Worm (Caenorhabditis elegans): ENCODE data around the gene sri-6.

Gene sri-6

ce11 chrV:13179986-13180591 is 5.4 kb upstream of the sri-6 start, which contains the start of gene cni-1:
cni-1 (plus strand) TSS chrV:13180330.
- TF ChIP-seq elt-3 (tag; optimal IDR thresholded peaks at IDR 0.05), result no peak
- TF ChIP-seq ceh-83 (GFP tag; optimal IDR thresholded peaks at IDR 0.05), result no peak
- no peak for TF ChIP-seq drap-1 (GFP tag; optimal IDR thresholded peaks at IDR 0.05)
- TF ChIP-seq pha-4 (tag; optimal IDR thresholded peaks at IDR 0.05), result no peak
- no peak for TF ChIP-seq mls-2 (tag; optimal IDR thresholded peaks at IDR 0.05)
- TF ChIP-seq unc-39 (tag; optimal IDR thresholded peaks at IDR 0.05), result no peak
- no peak for TF ChIP-seq nhr-76 (tag; optimal IDR thresholded peaks at IDR 0.05)
- no peak for TF ChIP-seq ztf-11 (tag; optimal IDR thresholded peaks at IDR 0.05)
- no peak for TF ChIP-seq nhr-237 (tag; optimal IDR thresholded peaks at IDR 0.05)
- no peak for TF ChIP-seq ham-2 (GFP tag; optimal IDR thresholded peaks at IDR 0.05)
- no peak for TF ChIP-seq bed-3 (GFP tag; optimal IDR thresholded peaks at IDR 0.05)
- no peak for TF ChIP-seq nhr-12 (tag; optimal IDR thresholded peaks at IDR 0.05)
- no peak for TF ChIP-seq blmp-1 (tag; optimal IDR thresholded peaks at IDR 0.05)
- TF ChIP-seq M03D4.4 (tag; optimal IDR thresholded peaks at IDR 0.05), result no peak
- no peak for TF ChIP-seq snpc-4 (tag; optimal IDR thresholded peaks at IDR 0.05)
- TF ChIP-seq sem-2 (GFP tag; optimal IDR thresholded peaks at IDR 0.05), result no peak
- TF ChIP-seq sptf-1 (tag; optimal IDR thresholded peaks at IDR 0.05), result no peak
- no peak for TF ChIP-seq unc-62 (GFP tag; optimal IDR thresholded peaks at IDR 0.05)
- TF ChIP-seq mab-5 (tag; optimal IDR thresholded peaks at IDR 0.05), result no peak
- no peak for TF ChIP-seq zip-8 (tag; optimal IDR thresholded peaks at IDR 0.05)

ce11 chrV:13181450-13181849 is 4.0 kb upstream of the sri-6 start:
- TF ChIP-seq lsy-2 (tag; optimal IDR thresholded peaks at IDR 0.05) (no peak), nhr-2 (tag; optimal IDR thresholded peaks at IDR 0.05) (no peak), drap-1 (GFP tag; optimal IDR thresholded peaks at IDR 0.05) (no peak), pha-4 (tag; optimal IDR thresholded peaks at IDR 0.05) (no peak), ztf-11 (tag; optimal IDR thresholded peaks at IDR 0.05) (no peak), ces-1 (GFP tag; optimal IDR thresholded peaks at IDR 0.05) (no peak), nhr-28 (tag; optimal IDR thresholded peaks at IDR 0.05) (no peak), nhr-12 (tag; optimal IDR thresholded peaks at IDR 0.05) (no peak), ceh-39 (tag; optimal IDR thresholded peaks at IDR 0.05) (no peak), zip-8 (tag; optimal IDR thresholded peaks at IDR 0.05) (no peak), mep-1 (tag; optimal IDR thresholded peaks at IDR 0.05) (no peak), ham-2 (GFP tag; optimal IDR thresholded peaks at IDR 0.05) (no peak), ceh-43 (GFP tag; optimal IDR thresholded peaks at IDR 0.05) (no peak), unc-120 (tag; optimal IDR thresholded peaks at IDR 0.05; ENCODE audit: poor library complexity, severe bottlenecking) (no peak)

ce11 chrV:13184137-13184536 is 1.3 kb upstream of the sri-6 start, which contains the start of gene T09E8.4:
T09E8.4 (minus strand) TSS chrV:13184237.
- TF ChIP-seq drap-1 (GFP tag; optimal IDR thresholded peaks at IDR 0.05), result no peak
- TF ChIP-seq ham-2 (GFP tag; optimal IDR thresholded peaks at IDR 0.05), result no peak
- no peak for TF ChIP-seq hlh-1 (tag; optimal IDR thresholded peaks at IDR 0.05)
- TF ChIP-seq nhr-2 (tag; optimal IDR thresholded peaks at IDR 0.05), result no peak
- no peak for TF ChIP-seq mep-1 (tag; optimal IDR thresholded peaks at IDR 0.05)
- TF ChIP-seq bed-3 (GFP tag; optimal IDR thresholded peaks at IDR 0.05), result no peak
- no peak for TF ChIP-seq ceh-83 (GFP tag; optimal IDR thresholded peaks at IDR 0.05)
- TF ChIP-seq ztf-11 (tag; optimal IDR thresholded peaks at IDR 0.05), result no peak

- TF ChIP-seq cnd-1 (tag; optimal IDR thresholded peaks at IDR 0.05) (no peak), nhr-76 (tag; optimal IDR thresholded peaks at IDR 0.05) (no peak), nhr-12 (tag; optimal IDR thresholded peaks at IDR 0.05) (no peak), snpc-4 (tag; optimal IDR thresholded peaks at IDR 0.05) (no peak), elt-3 (tag; optimal IDR thresholded peaks at IDR 0.05) (no peak), unc-62 (GFP tag; optimal IDR thresholded peaks at IDR 0.05) (no peak), mep-1 (tag; optimal IDR thresholded peaks at IDR 0.05) (no peak), M03D4.4 (tag; optimal IDR thresholded peaks at IDR 0.05) (no peak), lin-13 (tag; optimal IDR thresholded peaks at IDR 0.05) (no peak), sptf-1 (tag; optimal IDR thresholded peaks at IDR 0.05) (no peak), zip-8 (tag; optimal IDR thresholded peaks at IDR 0.05) (no peak), ztf-11 (tag; optimal IDR thresholded peaks at IDR 0.05) (no peak), nhr-237 (tag; optimal IDR thresholded peaks at IDR 0.05) (no peak)
Observed at ce11 chrV:13193488-13194042, 8.1 kb downstream of the sri-6 start, which contains the start of gene sun-1. sun-1 (minus strand) TSS chrV:13193538.

- TF ChIP-seq snpc-4 (tag; optimal IDR thresholded peaks at IDR 0.05), result no peak
- TF ChIP-seq unc-120 (tag; optimal IDR thresholded peaks at IDR 0.05; ENCODE audit: poor library complexity, severe bottlenecking), result no peak
- TF ChIP-seq ztf-11 (tag; optimal IDR thresholded peaks at IDR 0.05), result no peak
- TF ChIP-seq nhr-28 (tag; optimal IDR thresholded peaks at IDR 0.05), result no peak
- TF ChIP-seq drap-1 (GFP tag; optimal IDR thresholded peaks at IDR 0.05), result no peak
- TF ChIP-seq flh-1 (GFP tag; optimal IDR thresholded peaks at IDR 0.05), result no peak
- no peak for TF ChIP-seq ham-2 (GFP tag; optimal IDR thresholded peaks at IDR 0.05)
- no peak for TF ChIP-seq unc-62 (GFP tag; optimal IDR thresholded peaks at IDR 0.05)
- TF ChIP-seq lsy-2 (tag; optimal IDR thresholded peaks at IDR 0.05), result no peak
- TF ChIP-seq ceh-43 (GFP tag; optimal IDR thresholded peaks at IDR 0.05), result no peak
- no peak for TF ChIP-seq sem-2 (GFP tag; optimal IDR thresholded peaks at IDR 0.05)
Observed at ce11 chrV:13195548-13195947, 10.1 kb downstream of the sri-6 start, which contains the start of gene F57B1.1. F57B1.1 (minus strand) TSS chrV:13195648.
